Fruit fly (Drosophila melanogaster) whole organism, embryonic: ENCODE data around the gene Ilp5.

Experiments used
- Ada2b ChIP-seq: fragments of 200-800 bp; sonication (Bioruptor generic); IDR thresholded peaks from 2 replicates; pipeline ENCODE4 v1.3.6; 2022; ENCODE audit warnings: missing biosample characterization, missing genetic modification characterization
- Atf6 ChIP-seq: fragments of 200-800 bp; sonication (Bioruptor generic); IDR thresholded peaks from 2 replicates; pipeline ENCODE4 v1.3.6; 2022; ENCODE audit warnings: missing biosample characterization, missing genetic modification characterization
- Awh ChIP-seq: fragments of 200-800 bp; sonication (Bioruptor generic); IDR thresholded peaks from 2 replicates; pipeline ENCODE4, ENCODE4 v1.3.6; 2022; ENCODE audit warnings: missing biosample characterization, missing genetic modification characterization
- Bgb ChIP-seq: fragments of 200-800 bp; sonication (Bioruptor generic); IDR thresholded peaks from 2 replicates; pipeline ENCODE4 v1.3.6; 2022; ENCODE audit warnings: missing biosample characterization, missing genetic modification characterization; ENCODE audit not compliant: partially characterized antibody
- CG10462 ChIP-seq: fragments of 200-800 bp; sonication (Bioruptor generic); optimal IDR thresholded peaks from 2 replicates; lab custom pipeline; 2016; ENCODE audit warnings: missing biosample characterization, missing genetic modification characterization
- CG12219 ChIP-seq: fragments of 200-800 bp; sonication (Bioruptor generic); optimal IDR thresholded peaks from 3 replicates; lab custom pipeline; 2018; ENCODE audit warnings: missing biosample characterization, mild to moderate bottlenecking, missing genetic modification characterization
- CG13894 ChIP-seq: fragments of 200-800 bp; sonication (Bioruptor generic); optimal IDR thresholded peaks from 3 replicates; lab custom pipeline; 2018; ENCODE audit warnings: missing biosample characterization, mild to moderate bottlenecking, missing genetic modification characterization, moderate library complexity
- CG17912 ChIP-seq: fragments of 200-800 bp; sonication (Bioruptor generic); optimal IDR thresholded peaks from 2 replicates; lab custom pipeline; 2018; ENCODE audit warnings: missing biosample characterization, mild to moderate bottlenecking, missing genetic modification characterization
- CG1832 ChIP-seq: fragments of 200-800 bp; sonication (Bioruptor generic); optimal IDR thresholded peaks from 2 replicates; lab custom pipeline; 2017; ENCODE audit warnings: missing biosample characterization, mild to moderate bottlenecking, missing genetic modification characterization, inconsistent platforms
- CG34376 ChIP-seq: fragments of 200-800 bp; sonication (Bioruptor generic); optimal IDR thresholded peaks from 2 replicates; lab custom pipeline; 2018; ENCODE audit warnings: missing biosample characterization, mild to moderate bottlenecking, missing genetic modification characterization
- CG5953 ChIP-seq: fragments of 200-800 bp; sonication (Bioruptor generic); IDR thresholded peaks from 2 replicates; pipeline ENCODE4 v1.3.6; 2022; ENCODE audit warnings: missing biosample characterization, missing genetic modification characterization
- CG6689 ChIP-seq: fragments of 200-800 bp; sonication (Bioruptor generic); IDR thresholded peaks from 2 replicates; pipeline ENCODE4 v1.3.6; 2022; ENCODE audit warnings: missing biosample characterization, missing genetic modification characterization
- CG8765 ChIP-seq: fragments of 200-800 bp; sonication (Bioruptor generic); IDR thresholded peaks from 2 replicates; pipeline ENCODE4 v1.3.6; 2022; ENCODE audit warnings: missing biosample characterization, missing genetic modification characterization
- CG8924 ChIP-seq: fragments of 200-800 bp; optimal IDR thresholded peaks from 3 replicates; lab custom pipeline; 2019; ENCODE audit warnings: missing biosample characterization, mild to moderate bottlenecking, missing genetic modification characterization, moderate library complexity
- CG9437 ChIP-seq: fragments of 200-800 bp; sonication (Bioruptor generic); optimal IDR thresholded peaks from 2 replicates; lab custom pipeline; 2018; ENCODE audit warnings: missing biosample characterization, mild to moderate bottlenecking, missing genetic modification characterization
- Chrac-16 ChIP-seq: fragments of 200-800 bp; sonication (Bioruptor generic); optimal IDR thresholded peaks from 3 replicates; lab custom pipeline; 2016; ENCODE audit warnings: missing biosample characterization, missing genetic modification characterization
- CkIIα-i1 ChIP-seq: fragments of 200-800 bp; sonication (Bioruptor generic); IDR thresholded peaks from 2 replicates; pipeline ENCODE4 v1.3.6; 2022; ENCODE audit warnings: missing biosample characterization, missing genetic modification characterization
- CoRest ChIP-seq: fragments of 200-800 bp; sonication (Bioruptor generic); optimal IDR thresholded peaks from 3 replicates; lab custom pipeline; 2018; ENCODE audit warnings: missing biosample characterization, mild to moderate bottlenecking, missing genetic modification characterization, moderate library complexity
- Hr3 ChIP-seq: fragments of 200-800 bp; sonication (Bioruptor generic); optimal IDR thresholded peaks from 3 replicates; lab custom pipeline; 2016; ENCODE audit warnings: missing biosample characterization, missing genetic modification characterization
- Jarid2 ChIP-seq: fragments of 200-800 bp; sonication (Bioruptor generic); optimal IDR thresholded peaks from 3 replicates; lab custom pipeline; 2017; ENCODE audit warnings: mild to moderate bottlenecking, missing biosample characterization, missing genetic modification reagents, missing genetic modification characterization
- MESR4 ChIP-seq: fragments of 200-800 bp; sonication (Bioruptor generic); optimal IDR thresholded peaks from 2 replicates; lab custom pipeline; 2018; ENCODE audit warnings: missing biosample characterization, mild to moderate bottlenecking, missing genetic modification characterization, moderate library complexity
- MTF-1 ChIP-seq: fragments of 200-800 bp; sonication (Bioruptor generic); optimal IDR thresholded peaks from 2 replicates; lab custom pipeline; 2018; ENCODE audit warnings: missing biosample characterization, mild to moderate bottlenecking, missing genetic modification characterization, borderline replicate concordance
- Med ChIP-seq: fragments of 200-800 bp; sonication (Bioruptor generic); peaks from one replicate; lab custom pipeline; 2016; ENCODE audit warnings: missing biosample characterization, missing genetic modification characterization, mild to moderate bottlenecking, inconsistent platforms, moderate library complexity
- Myb ChIP-seq: fragments of 200-800 bp; sonication (Bioruptor generic); optimal IDR thresholded peaks from 2 replicates; lab custom pipeline; 2016; ENCODE audit warnings: missing biosample characterization, missing genetic modification characterization
- Poxn ChIP-seq: fragments of 200-800 bp; sonication (Bioruptor generic); IDR thresholded peaks from 2 replicates; pipeline ENCODE4 v1.3.6; 2022; ENCODE audit warnings: missing biosample characterization, missing genetic modification characterization
- Sox102F ChIP-seq: fragments of 200-800 bp; sonication (Bioruptor generic); optimal IDR thresholded peaks from 2 replicates; lab custom pipeline; 2018; ENCODE audit warnings: missing biosample characterization, mild to moderate bottlenecking, missing genetic modification characterization, moderate library complexity
- Trl ChIP-seq, 3 experiments: fragments of >200 bp in 2 of 3; fragments of 200-800 bp in 1 of 3; sonication (Bioruptor generic) in 1 of 3; optimal IDR thresholded peaks; 2 replicates in 1 of 3; 3 replicates in 2 of 3; lab custom pipeline; 2016 to 2017; ENCODE audit warnings: missing biosample characterization in 1 of 3, missing genetic modification characterization in 1 of 3
- ase ChIP-seq: fragments of 200-800 bp; sonication (Bioruptor generic); IDR thresholded peaks from 3 replicates; pipeline ENCODE4 v1.3.6; 2022; ENCODE audit warnings: missing biosample characterization, missing genetic modification characterization
- danr ChIP-seq: fragments of 200-800 bp; sonication (Bioruptor generic); IDR thresholded peaks from 2 replicates; pipeline ENCODE4 v1.3.6; 2022; ENCODE audit warnings: missing biosample characterization, missing genetic modification characterization
- jumu ChIP-seq: fragments of 200-800 bp; sonication (Bioruptor generic); optimal IDR thresholded peaks from 3 replicates; lab custom pipeline; 2016; ENCODE audit warnings: missing biosample characterization, missing genetic modification characterization
- nerfin-1 ChIP-seq: fragments of 200-800 bp; sonication (Bioruptor generic); optimal IDR thresholded peaks from 3 replicates; lab custom pipeline; 2019; ENCODE audit warnings: missing biosample characterization, mild to moderate bottlenecking, missing genetic modification characterization, moderate library complexity
- p53 ChIP-seq: fragments of 200-800 bp; sonication (Bioruptor generic); optimal IDR thresholded peaks from 2 replicates; lab custom pipeline; 2016; ENCODE audit warnings: missing biosample characterization, missing genetic modification characterization
- pfk ChIP-seq: fragments of 200-800 bp; sonication (Bioruptor generic); optimal IDR thresholded peaks from 2 replicates; lab custom pipeline; 2018; ENCODE audit warnings: missing biosample characterization, mild to moderate bottlenecking, missing genetic modification characterization, moderate library complexity
- phol ChIP-seq: fragments of 200-800 bp; sonication (Bioruptor generic); optimal IDR thresholded peaks from 3 replicates; lab custom pipeline; 2018; ENCODE audit warnings: missing biosample characterization, mild to moderate bottlenecking, missing genetic modification characterization, moderate library complexity
- pum ChIP-seq: fragments of 200-800 bp; sonication (Bioruptor generic); optimal IDR thresholded peaks from 2 replicates; lab custom pipeline; 2016; ENCODE audit warnings: missing biosample characterization, missing genetic modification characterization
- repo ChIP-seq: fragments of 200-800 bp; sonication (Bioruptor generic); optimal IDR thresholded peaks from 2 replicates; lab custom pipeline; 2016; ENCODE audit warnings: missing biosample characterization, missing genetic modification characterization
- row ChIP-seq: fragments of 200-800 bp; sonication (Bioruptor generic); IDR thresholded peaks from 3 replicates; pipeline ENCODE4 v1.3.6; 2022; ENCODE audit warnings: missing biosample characterization, missing genetic modification characterization
- salm ChIP-seq: fragments of 200-800 bp; sonication (Bioruptor generic); optimal IDR thresholded peaks from 2 replicates; lab custom pipeline; 2018; ENCODE audit warnings: missing biosample characterization, mild to moderate bottlenecking, missing genetic modification characterization
- sens ChIP-seq: fragments of 200-800 bp; sonication (Bioruptor generic); peaks from one replicate; lab custom pipeline; 2016; ENCODE audit warnings: missing biosample characterization, missing genetic modification characterization
- sisA ChIP-seq: fragments of 200-800 bp; sonication (Bioruptor generic); IDR thresholded peaks from 2 replicates; pipeline ENCODE4 v1.3.6; 2022; ENCODE audit warnings: missing biosample characterization, missing genetic modification characterization
- slp2 ChIP-seq: fragments of 200-800 bp; sonication (Bioruptor generic); optimal IDR thresholded peaks from 2 replicates; lab custom pipeline; 2016; ENCODE audit warnings: missing biosample characterization, missing genetic modification characterization
- so ChIP-seq: fragments of 200-800 bp; sonication (Bioruptor generic); IDR thresholded peaks from 3 replicates; pipeline ENCODE4 v1.3.6; 2022; ENCODE audit warnings: missing biosample characterization, missing genetic modification characterization
- sob ChIP-seq: fragments of 200-800 bp; sonication (Bioruptor generic); IDR thresholded peaks from 2 replicates; pipeline ENCODE4 v1.3.6; 2022; ENCODE audit warnings: missing biosample characterization, missing genetic modification characterization
- stwl ChIP-seq: fragments of 200-800 bp; sonication (Bioruptor generic); optimal IDR thresholded peaks from 3 replicates; lab custom pipeline; 2018; ENCODE audit warnings: missing biosample characterization, mild to moderate bottlenecking, missing genetic modification characterization, moderate library complexity
- tap ChIP-seq: fragments of 200-800 bp; optimal IDR thresholded peaks from 3 replicates; lab custom pipeline; 2019; ENCODE audit warnings: missing biosample characterization, mild to moderate bottlenecking, missing genetic modification characterization, moderate library complexity
- tll ChIP-seq, 2 experiments: fragments of 200-800 bp in 1 of 2; fragments of >200 bp in 1 of 2; sonication (Bioruptor generic) in 1 of 2; optimal IDR thresholded peaks; 2 replicates each; lab custom pipeline; 2017 to 2019; ENCODE audit warnings: missing biosample characterization in 2 of 2, missing genetic modification characterization in 2 of 2, mild to moderate bottlenecking in 1 of 2, moderate library complexity in 1 of 2
- tna ChIP-seq: fragments of 200-800 bp; sonication (Bioruptor generic); IDR thresholded peaks from 2 replicates; pipeline ENCODE4 v1.3.6; 2022; ENCODE audit warnings: missing biosample characterization, missing genetic modification characterization; ENCODE audit not compliant: partially characterized antibody
- twi ChIP-seq: fragments of 200-800 bp; optimal IDR thresholded peaks from 2 replicates; lab custom pipeline; 2019; ENCODE audit warnings: missing biosample characterization, mild to moderate bottlenecking, missing genetic modification characterization, moderate library complexity
- unpg ChIP-seq: fragments of 200-800 bp; sonication (Bioruptor generic); optimal IDR thresholded peaks from 3 replicates; lab custom pipeline; 2018; ENCODE audit warnings: missing biosample characterization, mild to moderate bottlenecking, missing genetic modification characterization, moderate library complexity
- usp ChIP-seq: fragments of >200 bp; optimal IDR thresholded peaks from 2 replicates; lab custom pipeline; 2017; ENCODE audit warnings: missing biosample characterization, missing genetic modification characterization

Gene Ilp5

DNA sequence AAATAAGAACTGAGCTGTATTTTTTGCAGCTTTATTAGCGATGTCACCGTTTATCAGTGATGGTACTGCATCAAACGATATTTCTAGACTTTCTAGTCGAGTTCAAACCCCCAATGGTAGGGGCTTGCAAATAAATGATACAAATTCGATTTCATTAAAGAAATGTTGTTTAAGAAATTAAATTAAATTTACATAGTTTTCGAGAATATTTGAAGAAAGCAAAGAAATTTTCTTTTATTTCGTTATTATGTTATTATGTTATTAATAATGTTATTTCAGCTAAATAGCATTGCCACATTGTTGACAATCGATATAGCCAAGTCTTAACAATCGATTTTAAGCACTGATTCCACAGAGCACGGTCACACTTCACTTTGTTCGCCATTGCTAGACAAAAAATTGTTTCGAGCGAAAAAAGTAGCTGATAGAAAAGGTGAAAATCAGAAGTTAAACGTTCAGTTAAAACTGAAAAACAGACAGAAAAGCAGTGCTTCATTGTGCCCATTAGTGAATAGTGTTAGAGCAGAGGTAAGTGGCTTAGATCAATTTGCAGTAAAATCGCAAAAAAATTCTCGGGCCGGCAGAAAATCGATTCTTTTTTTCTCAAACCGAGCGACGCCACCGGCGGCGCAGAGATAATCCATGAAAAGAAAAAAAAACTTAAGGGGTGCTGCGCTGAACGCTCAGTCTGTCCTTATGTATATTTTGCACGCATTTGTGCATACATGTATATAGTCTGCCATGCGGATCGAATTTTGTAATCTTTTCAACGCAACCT is 40.8 kb upstream of the Ilp5 start, which contains the start of the genes iPLA2-VIA and Ciz1 (continued):
- TF ChIP-seq Trl (optimal IDR thresholded peaks at IDR 0.05; lab: Kevin White, UChicago) (no peak), Trl (GFP tag; optimal IDR thresholded peaks at IDR 0.05; lab: Kevin White, UChicago) (no peak), Poxn (no peak), CkIIα-i1 (GFP tag; lab: Robert Waterston, UW) (no peak), ase (GFP tag; lab: Robert Waterston, UW) (no peak), MTF-1 (GFP tag; lab: Kevin White, UChicago) (no peak), CG13894 (tag; lab: Kevin White, UChicago) (no peak), Sox102F (GFP tag; lab: Kevin White, UChicago) (no peak), pum (GFP tag; lab: Kevin White, UChicago) (peak; percentile 45), Jarid2 (GFP tag; lab: Kevin White, UChicago) (no peak), CoRest (tag; lab: Kevin White, UChicago) (peak; percentile 62), Hr3 (peak; percentile 14), salm (no peak), nerfin-1 (tag; lab: Kevin White, UChicago) (peak; percentile 1), CG34376 (GFP tag; lab: Kevin White, UChicago) (no peak), CG12219 (GFP tag; lab: Kevin White, UChicago) (no peak), jumu (GFP tag; lab: Kevin White, UChicago) (no peak), row (GFP tag; lab: Robert Waterston, UW) (peak; percentile 72), sob (GFP tag; lab: Robert Waterston, UW) (peak; percentile 22; the same call in 1 of the 2 replicates), CG10462 (no peak), usp (GFP tag; lab: Kevin White, UChicago) (no peak), CG6689 (GFP tag; lab: Robert Waterston, UW) (no peak), tap (no peak), stwl (peak; percentile 50), unpg (no peak), CG17912 (GFP tag; lab: Kevin White, UChicago) (no peak), sens (peak; percentile 77), Ada2b (GFP tag; lab: Robert Waterston, UW) (no peak), CG5953 (GFP tag; lab: Robert Waterston, UW) (no peak), CG8765 (no peak), slp2 (GFP tag; lab: Kevin White, UChicago) (no peak), danr (GFP tag; lab: Robert Waterston, UW) (no peak), Myb (GFP tag; lab: Kevin White, UChicago) (no peak), CG9437 (GFP tag; lab: Kevin White, UChicago) (no peak), CG8924 (peak; percentile 50), repo (no peak), twi (no peak), Chrac-16 (GFP tag; lab: Kevin White, UChicago) (no peak), p53 (GFP tag; lab: Kevin White, UChicago) (no peak), Awh (GFP tag; lab: Robert Waterston, UW) (no peak), CG1832 (GFP tag; lab: Kevin White, UChicago) (no peak), sisA (GFP tag; lab: Robert Waterston, UW) (no peak), tna (GFP tag; lab: Robert Waterston, UW) (0 out of 2 replicates have a peak, but pooled peaks have one; percentile 30), phol (tag; lab: Kevin White, UChicago) (peak; percentile 97), so (GFP tag; lab: Robert Waterston, UW) (no peak), Med (GFP tag; lab: Kevin White, UChicago) (peak; percentile 81), tll (GFP tag; optimal IDR thresholded peaks at IDR 0.05; lab: Kevin White, UChicago) (peak; percentile 23 to 34), MESR4 (GFP tag; lab: Kevin White, UChicago) (peak; percentile 56), Atf6 (GFP tag; lab: Robert Waterston, UW) (no peak), Bgb (GFP tag; lab: Robert Waterston, UW) (peak; percentile 78), pfk (GFP tag; lab: Kevin White, UChicago) (no peak)
